Fruit fly (Drosophila melanogaster) whole organism, embryonic: ENCODE results near the gene regucalcin.

ENCODE experiments used
- ATbp ChIP-seq: fragments of 200-800 bp; sonication (Bioruptor generic); optimal IDR thresholded peaks from 2 replicates; lab custom pipeline; 2017; ENCODE audit warnings: missing biosample characterization, mild to moderate bottlenecking, missing genetic modification characterization, missing genetic modification reagents
- Abd-B ChIP-seq: fragments of 200-800 bp; sonication (Bioruptor generic); optimal IDR thresholded peaks from 2 replicates; lab custom pipeline; 2018; ENCODE audit warnings: missing biosample characterization, mild to moderate bottlenecking, missing genetic modification characterization, moderate library complexity
- Ada2b ChIP-seq: fragments of 200-800 bp; sonication (Bioruptor generic); IDR thresholded peaks from 2 replicates; pipeline ENCODE4 v1.3.6; 2022; ENCODE audit warnings: missing biosample characterization, missing genetic modification characterization
- BEAF-32 ChIP-seq: fragments of 200-800 bp; sonication (Bioruptor generic); optimal IDR thresholded peaks from 3 replicates; lab custom pipeline; 2017; ENCODE audit warnings: missing biosample characterization, missing genetic modification characterization, mild to moderate bottlenecking, moderate library complexity, missing genetic modification reagents
- CG11093 ChIP-seq: fragments of 200-800 bp; sonication (Bioruptor generic); IDR thresholded peaks from 3 replicates; pipeline ENCODE4 v1.3.6; 2022; ENCODE audit warnings: missing biosample characterization, missing genetic modification characterization
- CG12299 ChIP-seq: fragments of 200-800 bp; sonication (Bioruptor generic); optimal IDR thresholded peaks from 2 replicates; lab custom pipeline; 2018; ENCODE audit warnings: missing biosample characterization, mild to moderate bottlenecking, missing genetic modification characterization
- CG13123 ChIP-seq: fragments of 200-800 bp; sonication (Bioruptor generic); optimal IDR thresholded peaks from 2 replicates; lab custom pipeline; 2016; ENCODE audit warnings: missing biosample characterization, missing genetic modification characterization
- CG14441 ChIP-seq: fragments of 200-800 bp; sonication (Bioruptor generic); IDR thresholded peaks from 2 replicates; pipeline ENCODE4 v1.3.6; 2022; ENCODE audit warnings: missing biosample characterization, missing genetic modification characterization
- CG15011 ChIP-seq: fragments of 200-800 bp; sonication (Bioruptor generic); optimal IDR thresholded peaks from 3 replicates; lab custom pipeline; 2018; ENCODE audit warnings: missing biosample characterization, mild to moderate bottlenecking, missing genetic modification characterization
- CG15073 ChIP-seq: fragments of 200-800 bp; sonication (Bioruptor generic); optimal IDR thresholded peaks from 2 replicates; lab custom pipeline; 2016; ENCODE audit warnings: missing biosample characterization, missing genetic modification characterization
- CG15601 ChIP-seq: fragments of 200-800 bp; sonication (Bioruptor generic); optimal IDR thresholded peaks from 3 replicates; lab custom pipeline; 2019; ENCODE audit warnings: missing biosample characterization, mild to moderate bottlenecking, missing genetic modification characterization, moderate library complexity
- CG16813 ChIP-seq: fragments of 200-800 bp; sonication (Bioruptor generic); IDR thresholded peaks from 3 replicates; pipeline ENCODE4 v1.3.6; 2022; ENCODE audit warnings: missing biosample characterization, missing genetic modification characterization; ENCODE audit not compliant: partially characterized antibody
- CG17186 ChIP-seq: fragments of 200-800 bp; sonication (Bioruptor generic); optimal IDR thresholded peaks from 3 replicates; lab custom pipeline; 2017; ENCODE audit warnings: missing biosample characterization, missing genetic modification reagents, missing genetic modification characterization
- CG4424 ChIP-seq: fragments of 200-800 bp; sonication (Bioruptor generic); optimal IDR thresholded peaks from 3 replicates; lab custom pipeline; 2016; ENCODE audit warnings: missing biosample characterization, missing genetic modification characterization
- CG6654 ChIP-seq: fragments of 200-800 bp; sonication (Bioruptor generic); optimal IDR thresholded peaks from 2 replicates; lab custom pipeline; 2017; ENCODE audit warnings: missing biosample characterization, mild to moderate bottlenecking, missing genetic modification characterization
- CG7357 ChIP-seq: fragments of 200-800 bp; sonication (Bioruptor generic); IDR thresholded peaks from 3 replicates; pipeline ENCODE4 v1.3.6; 2022; ENCODE audit warnings: missing biosample characterization, missing genetic modification characterization
- CG9437 ChIP-seq: fragments of 200-800 bp; sonication (Bioruptor generic); optimal IDR thresholded peaks from 2 replicates; lab custom pipeline; 2018; ENCODE audit warnings: missing biosample characterization, mild to moderate bottlenecking, missing genetic modification characterization
- D ChIP-seq, 2 experiments: fragments of 200-800 bp in 1 of 2; fragments of >200 bp in 1 of 2; sonication (Bioruptor generic) in 1 of 2; optimal IDR thresholded peaks; 2 replicates in 1 of 2; 3 replicates in 1 of 2; lab custom pipeline; 2017; ENCODE audit warnings: mild to moderate bottlenecking in 1 of 2, missing biosample characterization in 1 of 2, missing genetic modification characterization in 1 of 2, missing genetic modification reagents in 1 of 2
- D19A ChIP-seq: fragments of 200-800 bp; optimal IDR thresholded peaks from 3 replicates; lab custom pipeline; 2019; ENCODE audit warnings: missing biosample characterization, mild to moderate bottlenecking, missing genetic modification characterization, moderate library complexity
- Dip3 ChIP-seq: fragments of 200-800 bp; sonication (Bioruptor generic); optimal IDR thresholded peaks from 3 replicates; lab custom pipeline; 2016; ENCODE audit warnings: missing biosample characterization, missing genetic modification characterization
- E2f2 ChIP-seq: fragments of 200-800 bp; sonication (Bioruptor generic); IDR thresholded peaks from 2 replicates; pipeline ENCODE4 v1.3.6; 2022; ENCODE audit warnings: missing biosample characterization, missing genetic modification characterization
- Elba2 ChIP-seq: fragments of 200-800 bp; sonication (Bioruptor generic); optimal IDR thresholded peaks from 3 replicates; lab custom pipeline; 2016; ENCODE audit warnings: missing biosample characterization, missing genetic modification characterization
- HLHmδ ChIP-seq: fragments of 200-800 bp; sonication (Bioruptor generic); optimal IDR thresholded peaks from 2 replicates; lab custom pipeline; 2018; ENCODE audit warnings: missing biosample characterization, mild to moderate bottlenecking, missing genetic modification characterization, moderate library complexity
- Hr51 ChIP-seq, 2 experiments: fragments of 200-800 bp; sonication (Bioruptor generic); optimal IDR thresholded peaks; 2 replicates in 1 of 2; 3 replicates in 1 of 2; lab custom pipeline; 2016 to 2018; ENCODE audit warnings: missing biosample characterization in 2 of 2, missing genetic modification characterization in 2 of 2, mild to moderate bottlenecking in 1 of 2, moderate library complexity in 1 of 2
- Mes4 ChIP-seq: fragments of 200-800 bp; sonication (Bioruptor generic); optimal IDR thresholded peaks from 2 replicates; lab custom pipeline; 2016; ENCODE audit warnings: missing biosample characterization, missing genetic modification characterization
- Mrtf ChIP-seq: fragments of 200-800 bp; sonication (Bioruptor generic); IDR thresholded peaks from 3 replicates; pipeline ENCODE4 v1.3.6; 2022; ENCODE audit warnings: missing biosample characterization, missing genetic modification characterization
- Poxn ChIP-seq: fragments of 200-800 bp; sonication (Bioruptor generic); IDR thresholded peaks from 2 replicates; pipeline ENCODE4 v1.3.6; 2022; ENCODE audit warnings: missing biosample characterization, missing genetic modification characterization
- Scr ChIP-seq: fragments of 200-800 bp; sonication (Bioruptor generic); IDR thresholded peaks from 2 replicates; pipeline ENCODE4 v1.3.6; 2022; ENCODE audit warnings: missing biosample characterization, missing genetic modification characterization; ENCODE audit not compliant: partially characterized antibody
- bcd ChIP-seq: fragments of 200-800 bp; sonication (Bioruptor generic); optimal IDR thresholded peaks from 2 replicates; lab custom pipeline; 2017; ENCODE audit warnings: missing biosample characterization, mild to moderate bottlenecking, missing genetic modification characterization
- br ChIP-seq: fragments of >200 bp; optimal IDR thresholded peaks from 2 replicates; lab custom pipeline; 2017
- dmrt11E ChIP-seq: fragments of 200-800 bp; sonication (Bioruptor generic); optimal IDR thresholded peaks from 3 replicates; lab custom pipeline; 2018; ENCODE audit warnings: missing biosample characterization, mild to moderate bottlenecking, missing genetic modification characterization, moderate library complexity
- ewg ChIP-seq: fragments of 200-800 bp; sonication (Bioruptor generic); optimal IDR thresholded peaks from 3 replicates; lab custom pipeline; 2017; ENCODE audit warnings: mild to moderate bottlenecking, missing biosample characterization, missing genetic modification reagents, missing genetic modification characterization
- gfzf ChIP-seq: fragments of 200-800 bp; sonication (Bioruptor generic); optimal IDR thresholded peaks from 2 replicates; lab custom pipeline; 2016; ENCODE audit warnings: missing biosample characterization, mild to moderate bottlenecking, missing genetic modification characterization, moderate library complexity
- grau ChIP-seq: fragments of 200-800 bp; optimal IDR thresholded peaks from 3 replicates; lab custom pipeline; 2019; ENCODE audit warnings: missing biosample characterization, mild to moderate bottlenecking, missing genetic modification characterization, moderate library complexity
- ind ChIP-seq: fragments of 200-800 bp; sonication (Bioruptor generic); optimal IDR thresholded peaks from 3 replicates; lab custom pipeline; 2016; ENCODE audit warnings: missing biosample characterization, missing genetic modification characterization
- inv ChIP-seq: fragments of 200-800 bp; sonication (Bioruptor generic); IDR thresholded peaks from 2 replicates; pipeline ENCODE4 v1.3.6; 2022; ENCODE audit warnings: missing biosample characterization, missing genetic modification characterization; ENCODE audit not compliant: partially characterized antibody
- maf-S ChIP-seq: fragments of 200-800 bp; sonication (Bioruptor generic); optimal IDR thresholded peaks from 2 replicates; lab custom pipeline; 2016; ENCODE audit warnings: missing biosample characterization, missing genetic modification characterization
- nau ChIP-seq: fragments of 200-800 bp; sonication (Bioruptor generic); optimal IDR thresholded peaks from 3 replicates; lab custom pipeline; 2017; ENCODE audit warnings: missing biosample characterization, mild to moderate bottlenecking, missing genetic modification characterization, missing genetic modification reagents
- pita ChIP-seq: fragments of 200-800 bp; sonication (Bioruptor generic); optimal IDR thresholded peaks from 2 replicates; lab custom pipeline; 2017; ENCODE audit warnings: missing biosample characterization, mild to moderate bottlenecking, missing genetic modification characterization
- repo ChIP-seq: fragments of 200-800 bp; sonication (Bioruptor generic); optimal IDR thresholded peaks from 2 replicates; lab custom pipeline; 2016; ENCODE audit warnings: missing biosample characterization, missing genetic modification characterization
- sna ChIP-seq: fragments of 200-800 bp; sonication (Bioruptor generic); IDR thresholded peaks from 2 replicates; pipeline ENCODE4 v1.3.6; 2022; ENCODE audit warnings: missing biosample characterization, missing genetic modification characterization; ENCODE audit not compliant: partially characterized antibody
- tap ChIP-seq: fragments of 200-800 bp; optimal IDR thresholded peaks from 3 replicates; lab custom pipeline; 2019; ENCODE audit warnings: missing biosample characterization, mild to moderate bottlenecking, missing genetic modification characterization, moderate library complexity
- tio ChIP-seq: fragments of 200-800 bp; sonication (Bioruptor generic); optimal IDR thresholded peaks from 2 replicates; lab custom pipeline; 2017; ENCODE audit warnings: missing biosample characterization, missing genetic modification characterization, inconsistent platforms
- trem ChIP-seq: fragments of 200-800 bp; optimal IDR thresholded peaks from 3 replicates; lab custom pipeline; 2019; ENCODE audit warnings: missing biosample characterization, mild to moderate bottlenecking, missing genetic modification characterization, moderate library complexity
- tup ChIP-seq: fragments of 200-800 bp; sonication (Bioruptor generic); optimal IDR thresholded peaks from 2 replicates; lab custom pipeline; 2016; ENCODE audit warnings: missing biosample characterization, mild to moderate bottlenecking, missing genetic modification characterization, moderate library complexity
- tx ChIP-seq: fragments of 200-800 bp; sonication (Bioruptor generic); optimal IDR thresholded peaks from 2 replicates; lab custom pipeline; 2016; ENCODE audit warnings: missing biosample characterization, missing genetic modification characterization
- unc-4 ChIP-seq: fragments of 200-800 bp; sonication (Bioruptor generic); IDR thresholded peaks from 2 replicates; pipeline ENCODE4 v1.3.6; 2022; ENCODE audit warnings: missing biosample characterization, missing genetic modification characterization; ENCODE audit not compliant: partially characterized antibody
- wek ChIP-seq: fragments of 200-800 bp; sonication (Bioruptor generic); optimal IDR thresholded peaks from 3 replicates; lab custom pipeline; 2018; ENCODE audit warnings: missing biosample characterization, mild to moderate bottlenecking, missing genetic modification characterization, moderate library complexity
- wor ChIP-seq: fragments of 200-800 bp; sonication (Bioruptor generic); IDR thresholded peaks from 2 replicates; pipeline ENCODE4 v1.3.6; 2022; ENCODE audit warnings: missing biosample characterization, missing genetic modification characterization

Gene regucalcin

DNA sequence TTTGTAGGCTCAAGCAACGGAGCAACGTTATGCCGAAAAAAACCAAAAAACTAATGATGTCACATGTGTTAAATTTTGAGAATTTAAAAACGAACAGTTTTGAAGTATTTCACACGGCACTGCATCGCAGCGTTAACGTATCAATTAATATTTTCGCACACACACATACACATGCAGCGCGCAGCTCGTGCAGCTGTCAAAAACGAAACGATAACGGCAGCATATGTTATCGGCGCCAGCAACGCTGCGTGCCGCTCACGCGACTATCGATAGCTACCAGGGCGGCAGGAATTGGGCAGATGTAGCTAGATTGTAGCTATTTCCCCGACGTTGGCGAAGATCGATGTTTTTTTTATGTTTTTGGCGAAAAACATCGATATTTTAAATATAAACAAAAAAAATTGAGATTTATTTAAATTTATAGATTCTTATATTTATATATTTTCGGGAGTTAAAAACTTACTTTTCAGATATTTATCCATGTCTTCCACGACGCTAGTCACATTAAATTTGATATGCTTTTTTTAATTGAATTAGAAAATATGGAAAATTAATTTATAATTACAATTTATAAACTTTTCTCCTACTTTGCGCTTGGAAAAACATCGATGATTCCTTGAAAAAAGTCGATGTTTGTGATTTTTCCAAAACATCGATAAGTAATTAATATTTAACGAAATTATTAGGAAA is 16.8 kb downstream of the regucalcin start, which contains the start of gene Usp7 (continued):
- TF ChIP-seq BEAF-32 (GFP tag; lab: Kevin White, UChicago) (peak; percentile 91), wor (no peak), Mrtf (GFP tag; lab: Robert Waterston, UW) (no peak), CG17186 (GFP tag; lab: Kevin White, UChicago) (peak; percentile 42), Elba2 (no peak), D (optimal IDR thresholded peaks at IDR 0.05; lab: Kevin White, UChicago) (no peak), D (GFP tag; optimal IDR thresholded peaks at IDR 0.05; lab: Kevin White, UChicago) (no peak), unc-4 (GFP tag; lab: Robert Waterston, UW) (peak; percentile 91), CG15073 (no peak), inv (GFP tag; lab: Robert Waterston, UW) (peak; percentile 95), Hr51 (GFP tag; optimal IDR thresholded peaks at IDR 0.05; lab: Kevin White, UChicago) (no peak), tx (GFP tag; lab: Kevin White, UChicago) (no peak), CG16813 (peak; percentile 97), E2f2 (GFP tag; lab: Robert Waterston, UW) (peak; percentile 73), CG6654 (GFP tag; lab: Kevin White, UChicago) (no peak), ind (GFP tag; lab: Kevin White, UChicago) (no peak), Poxn (no peak), CG11093 (GFP tag; lab: Robert Waterston, UW) (no peak), CG14441 (GFP tag; lab: Robert Waterston, UW) (no peak), sna (GFP tag; lab: Robert Waterston, UW) (peak; percentile 79), nau (GFP tag; lab: Kevin White, UChicago) (no peak), CG4424 (GFP tag; lab: Kevin White, UChicago) (peak; percentile 0), ewg (GFP tag; lab: Kevin White, UChicago) (no peak), Ada2b (GFP tag; lab: Robert Waterston, UW) (no peak), maf-S (peak; percentile 2), CG15011 (no peak), dmrt11E (tag; lab: Kevin White, UChicago) (no peak), CG15601 (tag; lab: Kevin White, UChicago) (peak; percentile 52), bcd (GFP tag; lab: Kevin White, UChicago) (no peak), ATbp (GFP tag; lab: Kevin White, UChicago) (no peak), gfzf (GFP tag; lab: Kevin White, UChicago) (no peak), grau (peak; percentile 19), pita (GFP tag; lab: Kevin White, UChicago) (no peak), Dip3 (GFP tag; lab: Kevin White, UChicago) (no peak), Abd-B (GFP tag; lab: Kevin White, UChicago) (peak; percentile 58), Scr (GFP tag; lab: Robert Waterston, UW) (peak; percentile 91), CG9437 (GFP tag; lab: Kevin White, UChicago) (peak; percentile 30), CG12299 (tag; lab: Kevin White, UChicago) (no peak), tio (GFP tag; lab: Kevin White, UChicago) (no peak), wek (GFP tag; lab: Kevin White, UChicago) (no peak), CG13123 (GFP tag; lab: Kevin White, UChicago) (no peak), tap (tag; lab: Kevin White, UChicago) (no peak), repo (no peak), HLHmδ (no peak), D19A (peak; percentile 7), CG7357 (GFP tag; lab: Robert Waterston, UW) (peak; percentile 51; the same call in 1 of the 3 replicates), br (lab: Kevin White, UChicago) (no peak), tup (GFP tag; lab: Kevin White, UChicago) (no peak), trem (tag; lab: Kevin White, UChicago) (peak; percentile 42), Mes4 (GFP tag; lab: Kevin White, UChicago) (no peak)
